Worm (Caenorhabditis elegans): ENCODE results near the gene hach-1.

DNA sequence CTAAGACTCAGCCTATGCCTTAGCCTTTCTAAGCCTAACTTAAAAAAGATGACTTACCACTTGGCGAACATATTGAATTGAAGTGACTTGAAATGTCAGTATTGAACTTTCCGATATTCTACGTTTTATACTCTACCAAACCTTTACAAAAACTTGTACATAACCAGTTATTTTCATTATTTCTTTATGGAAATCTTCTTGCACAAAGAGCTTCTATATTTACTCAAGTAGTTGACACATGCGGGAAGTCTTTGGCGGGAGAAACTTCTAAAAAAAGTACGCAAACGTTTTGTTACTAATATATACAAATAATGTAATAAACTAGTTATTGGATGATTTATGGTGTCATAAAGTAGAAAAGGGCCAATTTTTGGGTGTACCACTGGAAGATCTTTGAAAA is 13.4 kb downstream of the hach-1 start, which contains the start of gene nspb-12:
- TF ChIP-seq daf-12 (tag; optimal IDR thresholded peaks at IDR 0.05): no peak
- TF ChIP-seq dve-1 (tag; optimal IDR thresholded peaks at IDR 0.05; ENCODE audit: insufficient read depth): no peak
- TF ChIP-seq nhr-48 (tag; optimal IDR thresholded peaks at IDR 0.05): no peak
- no peak for TF ChIP-seq pha-4 (GFP tag; IDR thresholded peaks at IDR 0.05)
- no peak for TF ChIP-seq pha-4 (tag; optimal IDR thresholded peaks at IDR 0.05)
- no peak for TF ChIP-seq Y105C5A.15 (GFP tag; IDR thresholded peaks at IDR 0.05)
- no peak for TF ChIP-seq gei-8 (GFP tag; optimal IDR thresholded peaks at IDR 0.05)
- no peak for TF ChIP-seq dpl-1 (GFP tag; optimal IDR thresholded peaks at IDR 0.05)
- TF ChIP-seq hif-1 (tag; optimal IDR thresholded peaks at IDR 0.05): no peak
- no peak for TF ChIP-seq snpc-4 (tag; optimal IDR thresholded peaks at IDR 0.05)
- no peak for TF ChIP-seq ceh-82 (tag; optimal IDR thresholded peaks at IDR 0.05)
- no peak for TF ChIP-seq duxl-1 (tag; optimal IDR thresholded peaks at IDR 0.05; ENCODE audit: poor library complexity)
- no peak for TF ChIP-seq egl-43 (GFP tag; IDR thresholded peaks at IDR 0.05)
- no peak for TF ChIP-seq unc-130 (GFP tag; optimal IDR thresholded peaks at IDR 0.05)

Measured in whole organism, L4 larva.